Fruit fly (Drosophila melanogaster) Kc167 (cell line): ENCODE data around the gene Bulli.

Experiments
- Myc ChIP-seq: fragments of >200 bp; optimal IDR thresholded peaks from 2 replicates; lab custom pipeline; 2017; ENCODE audit warnings: missing external identifiers
- Sin3A ChIP-seq: fragments of >200 bp; optimal IDR thresholded peaks from 2 replicates; lab custom pipeline; 2018; ENCODE audit warnings: missing external identifiers
- h ChIP-seq: fragments of >200 bp; optimal IDR thresholded peaks from 3 replicates; lab custom pipeline; 2018; ENCODE audit warnings: missing external identifiers
- insv ChIP-seq: fragments of >200 bp; optimal IDR thresholded peaks from 3 replicates; lab custom pipeline; 2018; ENCODE audit warnings: missing external identifiers
- psq ChIP-seq: fragments of >200 bp; optimal IDR thresholded peaks from 2 replicates; lab custom pipeline; 2017; ENCODE audit warnings: missing external identifiers
- ttk ChIP-seq: sonication (Bioruptor generic); optimal IDR thresholded peaks from 2 replicates; lab custom pipeline; 2017; ENCODE audit warnings: missing external identifiers

Bulli gene

dm6 chr3L:6457208-6457607 is 31.3 kb upstream of the Bulli start:
- no peak for TF ChIP-seq h
- no peak for TF ChIP-seq psq

DNA sequence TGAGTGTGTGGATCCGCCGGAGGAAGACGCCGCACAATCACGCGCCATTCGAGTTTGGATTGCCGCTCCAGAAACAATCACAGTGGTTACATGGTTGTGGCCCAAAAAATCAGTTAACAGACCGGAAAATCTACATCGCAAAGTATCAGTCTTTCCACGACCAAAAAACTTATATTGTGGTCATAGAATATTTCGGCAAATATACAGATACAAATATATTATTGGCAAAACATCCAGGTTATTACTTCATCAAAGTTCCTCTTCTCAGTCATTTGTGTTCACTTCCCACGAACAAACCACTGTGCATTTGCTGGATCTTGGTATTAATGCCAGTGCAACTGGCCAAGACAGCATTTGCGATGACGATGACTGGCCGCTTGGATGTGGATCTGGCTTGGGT is 30.6 kb upstream of the Bulli start:
- TF ChIP-seq Sin3A (lab: Kevin White, UChicago) (no peak), Myc (lab: Kevin White, UChicago) (no peak), h (no peak), ttk (lab: Kevin White, UChicago) (no peak), psq (no peak), insv (lab: Kevin White, UChicago) (no peak)

DNA sequence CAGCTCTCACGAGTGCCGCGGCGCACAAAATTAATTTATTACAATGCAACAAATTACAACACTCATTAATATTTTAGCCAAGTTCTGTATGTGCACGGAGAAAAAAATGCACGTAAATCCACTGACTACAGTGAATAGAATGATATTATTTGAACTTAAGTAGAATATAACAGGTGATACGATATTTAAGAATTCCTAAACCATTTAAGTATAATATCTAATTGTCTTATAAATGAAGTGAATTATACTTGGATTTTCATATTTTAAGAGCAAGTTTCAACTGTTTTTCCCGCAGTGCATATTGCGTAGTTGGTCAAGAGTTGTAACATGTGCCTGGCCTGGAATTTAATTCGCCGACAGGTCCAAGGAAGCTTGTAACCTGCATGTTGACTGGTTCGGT is 29.8 kb upstream of the Bulli start:
- TF ChIP-seq Sin3A (lab: Kevin White, UChicago) (no peak), psq (no peak), insv (lab: Kevin White, UChicago) (no peak), ttk (lab: Kevin White, UChicago) (no peak)

- TF ChIP-seq Myc (lab: Kevin White, UChicago) (no peak), insv (lab: Kevin White, UChicago) (no peak), h (no peak), psq (no peak), ttk (lab: Kevin White, UChicago) (no peak), Sin3A (lab: Kevin White, UChicago) (no peak)
Measured at dm6 chr3L:6462199-6462598, 26.3 kb upstream of the Bulli start.

- TF ChIP-seq psq = no peak
- no peak for TF ChIP-seq Sin3A (lab: Kevin White, UChicago)
- no peak for TF ChIP-seq Myc (lab: Kevin White, UChicago)
- no peak for TF ChIP-seq ttk (lab: Kevin White, UChicago)
- no peak for TF ChIP-seq h
- no peak for TF ChIP-seq insv (lab: Kevin White, UChicago)
Measured at dm6 chr3L:6467691-6468329, 20.7 kb upstream of the Bulli start.

- TF ChIP-seq ttk (lab: Kevin White, UChicago) (no peak), Myc (lab: Kevin White, UChicago) (no peak), psq (no peak), h (no peak), insv (lab: Kevin White, UChicago) (no peak), Sin3A (lab: Kevin White, UChicago) (no peak)
Measured at dm6 chr3L:6469508-6469907, 19.0 kb upstream of the Bulli start.

dm6 chr3L:6471820-6472219 is 16.7 kb upstream of the Bulli start:
- TF ChIP-seq psq (no peak), insv (lab: Kevin White, UChicago) (no peak), ttk (lab: Kevin White, UChicago) (no peak)

dm6 chr3L:6482838-6483237 is 5.6 kb upstream of the Bulli start:
- TF ChIP-seq Myc (lab: Kevin White, UChicago) (no peak), ttk (lab: Kevin White, UChicago) (no peak), psq (no peak)

DNA sequence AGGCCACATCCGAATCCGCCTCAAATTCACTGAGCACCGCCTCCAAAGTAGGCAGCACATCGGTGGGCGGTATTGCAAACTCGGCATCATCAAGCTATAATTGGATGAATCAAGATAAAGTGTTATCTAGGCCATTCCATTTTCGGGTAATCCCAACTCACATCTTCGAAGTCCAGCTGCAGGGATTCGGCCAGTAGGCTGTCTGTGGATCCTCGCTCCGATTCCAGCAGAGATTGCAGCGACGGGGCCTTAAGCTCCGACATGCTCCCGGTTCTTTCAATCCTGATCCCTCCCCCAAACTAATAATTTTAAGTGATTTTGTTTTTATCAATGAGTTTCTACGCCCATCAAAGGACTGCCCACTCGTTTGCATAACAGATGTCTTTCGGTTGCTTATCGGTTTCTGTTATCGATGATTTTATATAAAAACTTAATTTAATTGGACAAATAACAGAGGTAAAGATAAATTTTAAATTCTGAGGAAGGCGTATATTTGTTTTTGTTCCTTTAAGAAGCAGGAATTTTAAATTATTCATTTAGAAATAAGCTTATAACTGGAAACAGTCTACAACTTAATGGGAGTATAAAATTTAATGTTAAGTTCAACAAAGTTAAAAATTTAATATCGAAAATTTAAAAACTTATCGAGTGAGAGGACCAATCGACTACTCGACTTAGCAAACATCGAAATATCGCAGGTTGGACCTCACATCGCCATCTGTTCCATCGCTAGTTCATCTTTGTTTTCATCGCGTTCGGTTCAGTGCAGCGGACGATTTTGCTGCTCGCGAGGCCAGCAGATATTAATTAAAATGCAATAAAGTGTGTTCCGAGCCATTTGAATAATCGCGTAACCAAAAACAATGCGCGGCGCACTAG is 6.7 kb downstream of the Bulli start, which contains the start of the genes Vps8 and sfl:
TSS of gene Vps8 (minus strand) at position 370 of the 879 bp plus-strand sequence.
TSS of gene sfl (plus strand) at position 753 of the 879 bp plus-strand sequence.
- TF ChIP-seq insv (lab: Kevin White, UChicago) = no peak
- no peak for TF ChIP-seq Myc (lab: Kevin White, UChicago)
- no peak for TF ChIP-seq ttk (lab: Kevin White, UChicago)
- no peak for TF ChIP-seq psq
- TF ChIP-seq Sin3A (lab: Kevin White, UChicago) = no peak
- no peak for TF ChIP-seq h

- TF ChIP-seq h (no peak), ttk (lab: Kevin White, UChicago) (no peak), Myc (lab: Kevin White, UChicago) (no peak), insv (lab: Kevin White, UChicago) (no peak), psq (no peak), Sin3A (lab: Kevin White, UChicago) (no peak)
Measured at dm6 chr3L:6496053-6496921, 7.8 kb downstream of the Bulli start.

dm6 chr3L:6496922-6497232 is 8.4 kb downstream of the Bulli start:
- TF ChIP-seq ttk (lab: Kevin White, UChicago) (no peak), Sin3A (lab: Kevin White, UChicago) (no peak)

dm6 chr3L:6497990-6498389 is 9.5 kb downstream of the Bulli start:
- TF ChIP-seq Sin3A (lab: Kevin White, UChicago) = no peak
- no peak for TF ChIP-seq Myc (lab: Kevin White, UChicago)
- TF ChIP-seq ttk (lab: Kevin White, UChicago) = no peak
